Worm (Caenorhabditis elegans): ENCODE data around the gene dct-14.

ce11 chrV:20544092-20544491, 43.8 kb upstream of the dct-14 start, which contains the start of gene slc-36.3:
- TF ChIP-seq zim-3 (tag; optimal IDR thresholded peaks at IDR 0.05), result no peak
- TF ChIP-seq madf-10 (tag; optimal IDR thresholded peaks at IDR 0.05), result no peak
- no peak for TF ChIP-seq Y56A3A.18 (GFP tag; IDR thresholded peaks at IDR 0.05)
- TF ChIP-seq ceh-79 (tag; optimal IDR thresholded peaks at IDR 0.05), result no peak
- TF ChIP-seq rec-8 (tag; optimal IDR thresholded peaks at IDR 0.05), result no peak
